Fruit fly (Drosophila melanogaster) whole organism, embryonic: ENCODE results near the gene PIG-Wb.

ENCODE experiments used
- Atf3 ChIP-seq: fragments of 200-800 bp; sonication (Bioruptor generic); optimal IDR thresholded peaks from 3 replicates; lab custom pipeline; 2016; ENCODE audit warnings: missing biosample characterization, missing genetic modification characterization
- Bdp1 ChIP-seq: fragments of 200-800 bp; sonication (Bioruptor generic); optimal IDR thresholded peaks from 3 replicates; lab custom pipeline; 2016; ENCODE audit warnings: missing biosample characterization, missing genetic modification characterization
- Bgb ChIP-seq: fragments of 200-800 bp; sonication (Bioruptor generic); IDR thresholded peaks from 2 replicates; pipeline ENCODE4 v1.3.6; 2022; ENCODE audit warnings: missing biosample characterization, missing genetic modification characterization; ENCODE audit not compliant: partially characterized antibody
- CG10274 ChIP-seq: fragments of 200-800 bp; sonication (Bioruptor generic); optimal IDR thresholded peaks from 3 replicates; lab custom pipeline; 2017; ENCODE audit warnings: missing biosample characterization, mild to moderate bottlenecking, missing genetic modification characterization
- CG10321 ChIP-seq: fragments of 200-800 bp; sonication (Bioruptor generic); IDR thresholded peaks from 2 replicates; pipeline ENCODE4 v1.3.6; 2022; ENCODE audit warnings: missing biosample characterization, missing genetic modification characterization
- CG11398 ChIP-seq: fragments of 200-800 bp; sonication (Bioruptor generic); optimal IDR thresholded peaks from 2 replicates; lab custom pipeline; 2016; ENCODE audit warnings: missing biosample characterization, missing genetic modification characterization
- CG11696 ChIP-seq: fragments of 200-800 bp; sonication (Bioruptor generic); IDR thresholded peaks from 2 replicates; pipeline ENCODE4 v1.3.6; 2022; ENCODE audit warnings: missing biosample characterization, missing genetic modification characterization
- CG13424 ChIP-seq: fragments of 200-800 bp; sonication (Bioruptor generic); optimal IDR thresholded peaks from 2 replicates; lab custom pipeline; 2019; ENCODE audit warnings: missing biosample characterization, mild to moderate bottlenecking, missing genetic modification characterization, moderate library complexity
- CG1603 ChIP-seq: fragments of 200-800 bp; sonication (Bioruptor generic); optimal IDR thresholded peaks from 2 replicates; lab custom pipeline; 2019; ENCODE audit warnings: missing biosample characterization, mild to moderate bottlenecking, missing genetic modification characterization, moderate library complexity
- CG16863 ChIP-seq: fragments of 200-800 bp; sonication (Bioruptor generic); optimal IDR thresholded peaks from 3 replicates; lab custom pipeline; 2016; ENCODE audit warnings: missing biosample characterization, missing genetic modification characterization
- CG17568 ChIP-seq: fragments of 200-800 bp; sonication (Bioruptor generic); optimal IDR thresholded peaks from 2 replicates; lab custom pipeline; 2018; ENCODE audit warnings: missing biosample characterization, mild to moderate bottlenecking, missing genetic modification characterization, moderate library complexity
- CG33213 ChIP-seq: fragments of 200-800 bp; sonication (Bioruptor generic); optimal IDR thresholded peaks from 3 replicates; lab custom pipeline; 2016; ENCODE audit warnings: missing biosample characterization, missing genetic modification characterization
- CG3838 ChIP-seq: fragments of 200-800 bp; sonication (Bioruptor generic); optimal IDR thresholded peaks from 3 replicates; lab custom pipeline; 2016; ENCODE audit warnings: missing biosample characterization, missing genetic modification characterization
- CG43689 ChIP-seq: fragments of 200-800 bp; sonication (Bioruptor generic); IDR thresholded peaks from 2 replicates; pipeline ENCODE4 v1.3.6; 2022; ENCODE audit warnings: missing biosample characterization, missing genetic modification characterization
- CG4424 ChIP-seq: fragments of 200-800 bp; sonication (Bioruptor generic); optimal IDR thresholded peaks from 3 replicates; lab custom pipeline; 2016; ENCODE audit warnings: missing biosample characterization, missing genetic modification characterization
- CG6765 ChIP-seq: fragments of 200-800 bp; sonication (Bioruptor generic); optimal IDR thresholded peaks from 3 replicates; lab custom pipeline; 2017; ENCODE audit warnings: missing biosample characterization, mild to moderate bottlenecking, missing genetic modification characterization
- CG7271 ChIP-seq: fragments of 200-800 bp; sonication (Bioruptor generic); optimal IDR thresholded peaks from 2 replicates; lab custom pipeline; 2018; ENCODE audit warnings: missing biosample characterization, mild to moderate bottlenecking, missing genetic modification characterization, moderate library complexity
- CG8924 ChIP-seq: fragments of 200-800 bp; optimal IDR thresholded peaks from 3 replicates; lab custom pipeline; 2019; ENCODE audit warnings: missing biosample characterization, mild to moderate bottlenecking, missing genetic modification characterization, moderate library complexity
- CG9437 ChIP-seq: fragments of 200-800 bp; sonication (Bioruptor generic); optimal IDR thresholded peaks from 2 replicates; lab custom pipeline; 2018; ENCODE audit warnings: missing biosample characterization, mild to moderate bottlenecking, missing genetic modification characterization
- CG9876 ChIP-seq: fragments of 200-800 bp; sonication (Bioruptor generic); optimal IDR thresholded peaks from 2 replicates; lab custom pipeline; 2016; ENCODE audit warnings: missing biosample characterization, missing genetic modification characterization
- CG9932 ChIP-seq: fragments of 200-800 bp; sonication (Bioruptor generic); IDR thresholded peaks from 2 replicates; pipeline ENCODE4 v1.3.6; 2022; ENCODE audit warnings: missing biosample characterization, missing genetic modification characterization
- Dip3 ChIP-seq: fragments of 200-800 bp; sonication (Bioruptor generic); optimal IDR thresholded peaks from 3 replicates; lab custom pipeline; 2016; ENCODE audit warnings: missing biosample characterization, missing genetic modification characterization
- Doc3 ChIP-seq: fragments of 200-800 bp; sonication (Bioruptor generic); IDR thresholded peaks from 3 replicates; pipeline ENCODE4 v1.3.6; 2022; ENCODE audit warnings: missing biosample characterization, missing genetic modification characterization; ENCODE audit not compliant: partially characterized antibody
- Mrtf ChIP-seq: fragments of 200-800 bp; sonication (Bioruptor generic); IDR thresholded peaks from 3 replicates; pipeline ENCODE4 v1.3.6; 2022; ENCODE audit warnings: missing biosample characterization, missing genetic modification characterization
- Sry-β ChIP-seq: fragments of 200-800 bp; sonication (Bioruptor generic); optimal IDR thresholded peaks from 2 replicates; lab custom pipeline; 2018; ENCODE audit warnings: missing biosample characterization, mild to moderate bottlenecking, missing genetic modification characterization, moderate library complexity
- Xbp1 ChIP-seq: fragments of 200-800 bp; sonication (Bioruptor generic); optimal IDR thresholded peaks from 3 replicates; lab custom pipeline; 2016; ENCODE audit warnings: missing biosample characterization, mild to moderate bottlenecking, missing genetic modification characterization
- ase ChIP-seq: fragments of 200-800 bp; sonication (Bioruptor generic); IDR thresholded peaks from 3 replicates; pipeline ENCODE4 v1.3.6; 2022; ENCODE audit warnings: missing biosample characterization, missing genetic modification characterization
- bcd ChIP-seq: fragments of 200-800 bp; sonication (Bioruptor generic); optimal IDR thresholded peaks from 2 replicates; lab custom pipeline; 2017; ENCODE audit warnings: missing biosample characterization, mild to moderate bottlenecking, missing genetic modification characterization
- cas ChIP-seq: fragments of 200-800 bp; sonication (Bioruptor generic); IDR thresholded peaks from 2 replicates; pipeline ENCODE4 v1.3.6; 2022; ENCODE audit warnings: missing biosample characterization, missing genetic modification characterization
- dati ChIP-seq: fragments of 200-800 bp; sonication (Bioruptor generic); IDR thresholded peaks from 2 replicates; pipeline ENCODE4 v1.3.6; 2022; ENCODE audit warnings: missing biosample characterization, missing genetic modification characterization
- dimm ChIP-seq: fragments of 200-800 bp; sonication (Bioruptor generic); IDR thresholded peaks from 2 replicates; pipeline ENCODE4 v1.3.6; 2022; ENCODE audit warnings: missing biosample characterization, missing genetic modification characterization
- dysf ChIP-seq: fragments of 200-800 bp; sonication (Bioruptor generic); IDR thresholded peaks from 3 replicates; pipeline ENCODE4 v1.3.6; 2022; ENCODE audit warnings: missing biosample characterization, missing genetic modification characterization
- esg ChIP-seq: fragments of 200-800 bp; sonication (Bioruptor generic); conservative IDR thresholded peaks from 2 replicates; pipeline ENCODE4 v1.3.6; 2022; ENCODE audit warnings: missing biosample characterization, missing genetic modification characterization
- fru ChIP-seq: fragments of >200 bp; optimal IDR thresholded peaks from 2 replicates; lab custom pipeline; 2017
- gcm2 ChIP-seq: fragments of 200-800 bp; sonication (Bioruptor generic); optimal IDR thresholded peaks from 2 replicates; lab custom pipeline; 2016; ENCODE audit warnings: missing biosample characterization, missing genetic modification characterization
- insv ChIP-seq, 2 experiments: fragments of 200-800 bp; sonication (Bioruptor generic); optimal IDR thresholded peaks; 3 replicates each; lab custom pipeline; 2016 to 2018; ENCODE audit warnings: missing biosample characterization in 2 of 2, missing genetic modification characterization in 2 of 2
- ken ChIP-seq: fragments of 200-800 bp; sonication (Bioruptor generic); IDR thresholded peaks from 3 replicates; pipeline ENCODE4 v1.3.6; 2022; ENCODE audit warnings: missing biosample characterization, missing genetic modification characterization
- mam ChIP-seq: fragments of 200-800 bp; sonication (Bioruptor generic); optimal IDR thresholded peaks from 3 replicates; lab custom pipeline; 2016; ENCODE audit warnings: missing biosample characterization, missing genetic modification characterization
- org-1 ChIP-seq: fragments of 200-800 bp; sonication (Bioruptor generic); optimal IDR thresholded peaks from 2 replicates; lab custom pipeline; 2017; ENCODE audit warnings: missing biosample characterization, missing genetic modification characterization
- pzg ChIP-seq: fragments of 200-800 bp; sonication (Bioruptor generic); optimal IDR thresholded peaks from 3 replicates; lab custom pipeline; 2018; ENCODE audit warnings: missing biosample characterization, mild to moderate bottlenecking, missing genetic modification characterization, moderate library complexity
- sens-2 ChIP-seq: fragments of 200-800 bp; sonication (Bioruptor generic); IDR thresholded peaks from 2 replicates; pipeline ENCODE4 v1.3.6; 2022; ENCODE audit warnings: missing biosample characterization, missing genetic modification characterization
- shn ChIP-seq: fragments of 200-800 bp; sonication (Bioruptor generic); optimal IDR thresholded peaks from 3 replicates; lab custom pipeline; 2016; ENCODE audit warnings: missing biosample characterization, missing genetic modification characterization
- sima ChIP-seq: fragments of 200-800 bp; sonication (Bioruptor generic); optimal IDR thresholded peaks from 2 replicates; lab custom pipeline; 2016; ENCODE audit warnings: missing biosample characterization, missing genetic modification characterization
- sna ChIP-seq: fragments of 200-800 bp; sonication (Bioruptor generic); IDR thresholded peaks from 2 replicates; pipeline ENCODE4 v1.3.6; 2022; ENCODE audit warnings: missing biosample characterization, missing genetic modification characterization; ENCODE audit not compliant: partially characterized antibody
- sug ChIP-seq: fragments of 200-800 bp; optimal IDR thresholded peaks from 2 replicates; lab custom pipeline; 2019; ENCODE audit warnings: missing biosample characterization, mild to moderate bottlenecking, missing genetic modification characterization, moderate library complexity
- tgo ChIP-seq: fragments of 200-800 bp; sonication (Bioruptor generic); IDR thresholded peaks from 3 replicates; pipeline ENCODE4 v1.3.6; 2022; ENCODE audit warnings: missing biosample characterization, missing genetic modification characterization
- ttk ChIP-seq: fragments of 200-800 bp; sonication (Bioruptor generic); IDR thresholded peaks from 2 replicates; pipeline ENCODE4 v2.1.2; 2022; ENCODE audit warnings: missing biosample characterization, missing genetic modification characterization
- vvl ChIP-seq: fragments of 200-800 bp; sonication (Bioruptor generic); IDR thresholded peaks from 2 replicates; pipeline ENCODE4 v1.3.6; 2022; ENCODE audit warnings: missing biosample characterization, missing genetic modification characterization

The PIG-Wb gene

DNA sequence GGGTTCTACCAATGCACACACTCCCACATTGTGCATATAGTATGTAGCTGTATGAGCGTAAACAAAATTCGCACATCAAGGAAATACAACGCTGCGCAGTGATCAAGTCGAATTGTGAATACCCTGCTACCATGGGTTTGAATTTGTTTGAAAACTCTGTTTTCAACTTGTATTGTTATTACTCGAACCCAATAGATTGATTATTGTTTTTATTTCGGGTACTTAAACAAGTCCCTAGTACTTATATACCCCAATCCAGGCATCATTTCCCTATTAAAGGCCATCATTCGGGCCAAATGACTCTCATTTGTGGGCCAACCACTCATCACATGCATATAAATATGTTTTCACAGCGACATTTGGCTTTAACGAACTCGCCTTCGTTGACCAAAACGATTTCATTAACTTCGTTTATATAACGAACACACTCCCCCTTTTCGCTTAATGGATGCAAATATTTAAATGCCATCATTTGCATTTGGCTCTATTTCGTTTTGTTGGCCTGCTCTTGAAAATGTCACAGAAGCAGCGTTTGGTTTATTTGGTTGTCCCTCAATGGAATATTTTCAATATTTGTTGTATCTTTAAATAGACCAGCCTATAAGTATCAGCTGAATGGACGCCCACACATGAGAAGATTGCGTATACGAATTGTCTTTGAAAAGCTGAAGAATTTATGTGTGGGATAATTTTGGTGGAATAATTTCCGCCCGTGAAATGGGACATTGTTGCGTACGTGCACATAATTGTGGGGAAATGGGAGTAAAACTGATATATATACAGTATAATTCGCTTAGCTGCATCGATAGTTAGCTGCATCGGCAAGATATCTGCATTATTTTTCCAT is 2.4 kb upstream of the PIG-Wb start (continued):
- TF ChIP-seq mam (GFP tag; lab: Kevin White, UChicago), result peak; percentile 67
- TF ChIP-seq dimm (GFP tag; lab: Robert Waterston, UW), result peak; percentile 62; the same call in 1 of the 2 replicates
- TF ChIP-seq ken (GFP tag; lab: Robert Waterston, UW), result peak; percentile 53; the same call in 2 of the 3 replicates
- TF ChIP-seq ttk (GFP tag; lab: Robert Waterston, UW), result peak; percentile 72
- TF ChIP-seq Bgb, result no peak
- TF ChIP-seq CG13424 (tag; lab: Kevin White, UChicago), result peak; percentile 76
- no peak for TF ChIP-seq dati (GFP tag; lab: Robert Waterston, UW)
- TF ChIP-seq ase (GFP tag; lab: Robert Waterston, UW), result peak; percentile 85; the same call in 2 of the 3 replicates
- peak; percentile 70; the same call in 2 of the 3 replicates for TF ChIP-seq Mrtf (GFP tag; lab: Robert Waterston, UW)
- TF ChIP-seq Bdp1 (GFP tag; lab: Kevin White, UChicago), result no peak
- peak; percentile 22 for TF ChIP-seq sug
- peak; percentile 70 for TF ChIP-seq CG1603 (tag; lab: Kevin White, UChicago)
- TF ChIP-seq sna (GFP tag; lab: Robert Waterston, UW), result no peak
- peak; percentile 61 for TF ChIP-seq CG8924 (tag; lab: Kevin White, UChicago)
- TF ChIP-seq gcm2, result peak; percentile 39
- peak; percentile 82 for TF ChIP-seq CG43689 (GFP tag; lab: Robert Waterston, UW)
- peak; percentile 35 for TF ChIP-seq Atf3 (GFP tag; lab: Kevin White, UChicago)
- peak; percentile 56 for TF ChIP-seq CG16863 (GFP tag; lab: Kevin White, UChicago)
- TF ChIP-seq CG4424 (GFP tag; lab: Kevin White, UChicago), result peak; percentile 33
- 0 out of 2 replicates have a peak, but pooled peaks have one; percentile 35 for TF ChIP-seq sens-2 (GFP tag; lab: Robert Waterston, UW)
- TF ChIP-seq Sry-β (GFP tag; lab: Kevin White, UChicago), result no peak
- peak; percentile 81 for TF ChIP-seq Xbp1
- TF ChIP-seq CG7271 (tag; lab: Kevin White, UChicago), result no peak
- TF ChIP-seq insv (GFP tag; optimal IDR thresholded peaks at IDR 0.05; lab: Kevin White, UChicago), result no peak
- no peak for TF ChIP-seq Doc3
- TF ChIP-seq CG9876, result peak; percentile 41
- 0 out of 2 replicates have a peak, but pooled peaks have one; percentile 43 for TF ChIP-seq cas (GFP tag; lab: Robert Waterston, UW)
- no peak for TF ChIP-seq CG33213 (GFP tag; lab: Kevin White, UChicago)
- peak; percentile 89 for TF ChIP-seq vvl (GFP tag; lab: Robert Waterston, UW)
- peak; percentile 63 for TF ChIP-seq CG9932
- TF ChIP-seq tgo, result peak; percentile 86
- TF ChIP-seq CG17568 (GFP tag; lab: Kevin White, UChicago), result no peak
- TF ChIP-seq org-1 (GFP tag; lab: Kevin White, UChicago), result peak; percentile 31
- TF ChIP-seq CG6765 (GFP tag; lab: Kevin White, UChicago), result no peak
- peak; percentile 56 for TF ChIP-seq bcd
- TF ChIP-seq CG9437 (GFP tag; lab: Kevin White, UChicago), result peak; percentile 15
- no peak for TF ChIP-seq fru (lab: Kevin White, UChicago)
- TF ChIP-seq esg (GFP tag; lab: Robert Waterston, UW), result peak; percentile 75
- no peak for TF ChIP-seq CG10274 (GFP tag; lab: Kevin White, UChicago)
- peak; percentile 34; the same call in 1 of the 2 replicates for TF ChIP-seq CG10321 (GFP tag; lab: Robert Waterston, UW)
- peak; percentile 9 for TF ChIP-seq CG11398 (GFP tag; lab: Kevin White, UChicago)
- peak; percentile 32; the same call in 1 of the 2 replicates for TF ChIP-seq CG11696 (GFP tag; lab: Robert Waterston, UW)
- peak; percentile 70 for TF ChIP-seq Dip3 (GFP tag; lab: Kevin White, UChicago)
- no peak for TF ChIP-seq sima (GFP tag; lab: Kevin White, UChicago)
- TF ChIP-seq CG3838, result no peak
- peak; percentile 88 for TF ChIP-seq dysf (GFP tag; lab: Robert Waterston, UW)
- peak; percentile 51 for TF ChIP-seq shn
- TF ChIP-seq pzg (GFP tag; lab: Kevin White, UChicago), result no peak
